Worm (Caenorhabditis elegans): ENCODE data around the gene H12D21.6.

The H12D21.6 gene

ce11 chrV:14850530-14850929, 47.1 kb downstream of the H12D21.6 start (continued):
- TF ChIP-seq lin-39 (tag; optimal IDR thresholded peaks at IDR 0.05) (no peak), hlh-4 (tag; optimal IDR thresholded peaks at IDR 0.05) (no peak), nhr-71 (tag; optimal IDR thresholded peaks at IDR 0.05) (peak; percentile 67), C34B4.2 (tag; optimal IDR thresholded peaks at IDR 0.05) (no peak), aly-2 (tag; optimal IDR thresholded peaks at IDR 0.05) (no peak), pqm-1 (tag; optimal IDR thresholded peaks at IDR 0.05) (peak; percentile 64), snu-23 (GFP tag; optimal IDR thresholded peaks at IDR 0.05) (no peak), grh-1 (GFP tag; IDR thresholded peaks at IDR 0.05) (no peak), unc-86 (tag; optimal IDR thresholded peaks at IDR 0.05) (no peak), lin-35 (GFP tag; optimal IDR thresholded peaks at IDR 0.05) (peak in 1 of 2 experiments; percentile 52), lin-14 (GFP tag; optimal IDR thresholded peaks at IDR 0.05) (peak; percentile 10), F16B12.6 (tag; optimal IDR thresholded peaks at IDR 0.05) (no peak)

DNA sequence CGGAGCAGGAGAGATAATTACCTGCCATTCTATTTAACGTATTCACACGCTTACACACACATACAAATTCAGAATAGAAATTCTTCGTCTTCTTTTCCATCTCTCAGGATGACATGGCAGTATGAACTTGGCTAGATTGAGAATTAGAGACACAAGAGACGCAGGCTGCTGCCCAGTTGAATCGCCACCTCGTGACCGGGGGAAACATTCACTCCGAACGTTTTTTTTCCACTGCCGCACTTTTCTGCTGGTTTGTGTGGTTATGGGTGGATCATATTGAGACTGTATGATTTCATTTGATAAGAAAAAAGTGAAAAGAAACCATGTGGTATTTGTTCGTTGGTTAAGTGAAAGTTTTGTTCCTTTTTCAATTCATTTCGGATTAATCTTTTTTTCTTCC, 48.0 kb downstream of the H12D21.6 start:
- peak; percentile 27 to 43 for TF ChIP-seq efl-1 (optimal IDR thresholded peaks at IDR 0.05)
- peak; percentile 20 to 84 for TF ChIP-seq efl-1 (GFP tag; optimal IDR thresholded peaks at IDR 0.05 in 1 of 2)
- no peak for TF ChIP-seq fkh-4 (tag; optimal IDR thresholded peaks at IDR 0.05; ENCODE audit: borderline replicate concordance)
- TF ChIP-seq ceh-88 (GFP tag; IDR thresholded peaks at IDR 0.05) = no peak
- TF ChIP-seq nhr-90 (tag; optimal IDR thresholded peaks at IDR 0.05; ENCODE audit: poor library complexity) = peak; percentile 57
- peak; percentile 46 for TF ChIP-seq rnt-1 (tag; optimal IDR thresholded peaks at IDR 0.05)
- TF ChIP-seq C16A3.4 (tag; optimal IDR thresholded peaks at IDR 0.05) = peak; percentile 63
- TF ChIP-seq ceh-90 (tag; optimal IDR thresholded peaks at IDR 0.05) = no peak
- TF ChIP-seq fkh-10 (GFP tag; optimal IDR thresholded peaks at IDR 0.05) = no peak
- peak; percentile 76 for TF ChIP-seq snu-23 (GFP tag; optimal IDR thresholded peaks at IDR 0.05)
- TF ChIP-seq fos-1 (tag; optimal IDR thresholded peaks at IDR 0.05) = peak; percentile 24
- TF ChIP-seq nhr-77 (tag; optimal IDR thresholded peaks at IDR 0.05) = no peak
- peak; percentile 49 to 72 for TF ChIP-seq lsy-2 (tag; optimal IDR thresholded peaks at IDR 0.05)
- no peak for TF ChIP-seq ces-1 (GFP tag; optimal IDR thresholded peaks at IDR 0.05)
- peak; percentile 73 for TF ChIP-seq unc-130 (tag; optimal IDR thresholded peaks at IDR 0.05)
- peak in 1 of 2 experiments; percentile 83 for TF ChIP-seq mdl-1 (tag; optimal IDR thresholded peaks at IDR 0.05)
- TF ChIP-seq ama-1 (optimal IDR thresholded peaks at IDR 0.05) = peak; percentile 33
- peak; percentile 46; the same call in 1 of the 2 replicates for TF ChIP-seq nhr-19 (GFP tag; conservative IDR thresholded peaks at IDR 0.05)
- peak; percentile 81 for TF ChIP-seq nhr-20 (tag; optimal IDR thresholded peaks at IDR 0.05)
- TF ChIP-seq nhr-28 (tag; optimal IDR thresholded peaks at IDR 0.05) = no peak
- TF ChIP-seq nhr-47 (tag; optimal IDR thresholded peaks at IDR 0.05) = peak; percentile 60
- peak; percentile 10 for TF ChIP-seq xbp-1 (tag; optimal IDR thresholded peaks at IDR 0.05)
- no peak for TF ChIP-seq aly-2 (tag; optimal IDR thresholded peaks at IDR 0.05)
- peak; percentile 29 for TF ChIP-seq lir-3 (tag; optimal IDR thresholded peaks at IDR 0.05; ENCODE audit: poor library complexity)
- peak; percentile 99 for TF ChIP-seq blmp-1 (tag; optimal IDR thresholded peaks at IDR 0.05)
- peak; percentile 68 for TF ChIP-seq mep-1 (tag; optimal IDR thresholded peaks at IDR 0.05)
- TF ChIP-seq lin-14 (GFP tag; optimal IDR thresholded peaks at IDR 0.05) = peak; percentile 91
- TF ChIP-seq jun-1 (tag; optimal IDR thresholded peaks at IDR 0.05) = peak; percentile 32
- TF ChIP-seq alr-1 (tag; optimal IDR thresholded peaks at IDR 0.05; ENCODE audit: borderline replicate concordance) = no peak
- TF ChIP-seq grh-1 (GFP tag; IDR thresholded peaks at IDR 0.05) = no peak
- TF ChIP-seq lin-13 (GFP tag; optimal IDR thresholded peaks at IDR 0.05) = peak; percentile 61
- no peak for TF ChIP-seq unc-30 (tag; optimal IDR thresholded peaks at IDR 0.05)
- TF ChIP-seq tbx-2 (tag; optimal IDR thresholded peaks at IDR 0.05) = peak; percentile 62
- TF ChIP-seq ets-5 (GFP tag; IDR thresholded peaks at IDR 0.05) = no peak
- no peak for TF ChIP-seq hlh-17 (GFP tag; optimal IDR thresholded peaks at IDR 0.05; ENCODE audit: borderline replicate concordance)
- peak; percentile 36 for TF ChIP-seq fkh-8 (tag; optimal IDR thresholded peaks at IDR 0.05)
- TF ChIP-seq unc-98 (GFP tag; IDR thresholded peaks at IDR 0.05) = no peak
- no peak for TF ChIP-seq lin-39 (tag; optimal IDR thresholded peaks at IDR 0.05)
- no peak for TF ChIP-seq ztf-4 (tag; optimal IDR thresholded peaks at IDR 0.05)
- TF ChIP-seq F16B12.6 (tag; optimal IDR thresholded peaks at IDR 0.05) = no peak
- no peak for TF ChIP-seq nhr-237 (tag; optimal IDR thresholded peaks at IDR 0.05)
- TF ChIP-seq nhr-85 (tag) = peak; percentile 92
- no peak for TF ChIP-seq egl-27 (tag; optimal IDR thresholded peaks at IDR 0.05)
- TF ChIP-seq Y116A8C.19 (tag; optimal IDR thresholded peaks at IDR 0.05; ENCODE audit: borderline replicate concordance) = no peak
- peak; percentile 23 for TF ChIP-seq snpc-4 (tag; optimal IDR thresholded peaks at IDR 0.05)
- no peak for TF ChIP-seq hlh-4 (tag; optimal IDR thresholded peaks at IDR 0.05)

Data from whole organism, L1 larva.